Fruit fly (Drosophila melanogaster): Measurements from ENCODE around the gene CG1136.

CG1136 gene

dm6 chr3L:4102496-4103257 lies 56.3 kb downstream of the CG1136 start, which contains the start of gene CG14995:
CG14995 (minus strand) TSS chr3L:4103256.
- TF ChIP-seq Dif (GFP tag; optimal IDR thresholded peaks at IDR 0.05; ENCODE audit: partially characterized antibody): peak; percentile 21
- TF ChIP-seq Hnf4 (GFP tag; optimal IDR thresholded peaks at IDR 0.05): peak; percentile 17
- TF ChIP-seq lola (GFP tag; optimal IDR thresholded peaks at IDR 0.05): no peak
- peak; percentile 88 for TF ChIP-seq psq (GFP tag; optimal IDR thresholded peaks at IDR 0.05)
- peak; percentile 31 for TF ChIP-seq Sp1 (GFP tag; optimal IDR thresholded peaks at IDR 0.05)
- TF ChIP-seq Rel (GFP tag; optimal IDR thresholded peaks at IDR 0.05): no peak
- TF ChIP-seq Rel (tag; optimal IDR thresholded peaks at IDR 0.05): peak; percentile 51
- peak; percentile 40 for TF ChIP-seq sage (GFP tag; optimal IDR thresholded peaks at IDR 0.05)
- TF ChIP-seq Vsx2 (GFP tag; optimal IDR thresholded peaks at IDR 0.05; ENCODE audit: partially characterized antibody): no peak
- TF ChIP-seq brk (GFP tag; optimal IDR thresholded peaks at IDR 0.05): peak; percentile 13
- TF ChIP-seq rgr (GFP tag; optimal IDR thresholded peaks at IDR 0.05): no peak

- TF ChIP-seq sv (GFP tag; optimal IDR thresholded peaks at IDR 0.05): no peak
- no peak for TF ChIP-seq Hnf4 (GFP tag; optimal IDR thresholded peaks at IDR 0.05)
- TF ChIP-seq Sp1 (GFP tag; optimal IDR thresholded peaks at IDR 0.05): peak; percentile 12
- no peak for TF ChIP-seq Rel (GFP tag; optimal IDR thresholded peaks at IDR 0.05)
- TF ChIP-seq Rel (tag; optimal IDR thresholded peaks at IDR 0.05): peak; percentile 55
- no peak for TF ChIP-seq Dif (GFP tag; optimal IDR thresholded peaks at IDR 0.05; ENCODE audit: partially characterized antibody)
- no peak for TF ChIP-seq foxo (GFP tag; optimal IDR thresholded peaks at IDR 0.05)
- peak; percentile 23 for TF ChIP-seq br (GFP tag; optimal IDR thresholded peaks at IDR 0.05)
Observed at dm6 chr3L:4103258-4104247, 57.2 kb downstream of the CG1136 start, which contains the start of gene Fit1. Fit1 (plus strand) TSS chr3L:4103564.

dm6 chr3L:4107120-4107519 lies 60.7 kb downstream of the CG1136 start:
- TF ChIP-seq dmrt93B (GFP tag; optimal IDR thresholded peaks at IDR 0.05) (no peak), Rel (GFP tag; optimal IDR thresholded peaks at IDR 0.05) (peak; percentile 32), Rel (tag; optimal IDR thresholded peaks at IDR 0.05) (peak; percentile 6), Jra (GFP tag; optimal IDR thresholded peaks at IDR 0.05) (peak; percentile 42)

- no peak for TF ChIP-seq CG9705 (GFP tag; optimal IDR thresholded peaks at IDR 0.05)
- peak; percentile 35 for TF ChIP-seq Hr78 (GFP tag; optimal IDR thresholded peaks at IDR 0.05)
- TF ChIP-seq N (GFP tag; optimal IDR thresholded peaks at IDR 0.05): peak; percentile 72
Observed at dm6 chr3L:4108072-4108843, 61.9 kb downstream of the CG1136 start, which contains the start of gene Ack. Ack (plus strand) TSS chr3L:4108186.

- TF ChIP-seq ey (GFP tag; optimal IDR thresholded peaks at IDR 0.05): peak; percentile 29
- TF ChIP-seq sv (GFP tag; optimal IDR thresholded peaks at IDR 0.05): peak; percentile 67
- no peak for TF ChIP-seq Myc (optimal IDR thresholded peaks at IDR 0.05)
- peak; percentile 21 for TF ChIP-seq Jra (GFP tag; optimal IDR thresholded peaks at IDR 0.05)
- peak; percentile 27 for TF ChIP-seq psq (GFP tag; optimal IDR thresholded peaks at IDR 0.05)
- no peak for TF ChIP-seq N (GFP tag; optimal IDR thresholded peaks at IDR 0.05)
- peak; percentile 59 for TF ChIP-seq fru (GFP tag; optimal IDR thresholded peaks at IDR 0.05)
- peak; percentile 26 for TF ChIP-seq Sp1 (GFP tag; optimal IDR thresholded peaks at IDR 0.05)
- peak in 1 of 2 experiments; percentile 27 for TF ChIP-seq foxo (GFP tag; optimal IDR thresholded peaks at IDR 0.05)
- peak; percentile 36 for TF ChIP-seq rgr (GFP tag; optimal IDR thresholded peaks at IDR 0.05)
- TF ChIP-seq dmrt93B (GFP tag; optimal IDR thresholded peaks at IDR 0.05): peak; percentile 2
- no peak for TF ChIP-seq CrebA (GFP tag; optimal IDR thresholded peaks at IDR 0.05; ENCODE audit: borderline replicate concordance)
- peak; percentile 46 for TF ChIP-seq h (GFP tag; optimal IDR thresholded peaks at IDR 0.05)
- TF ChIP-seq br (GFP tag; optimal IDR thresholded peaks at IDR 0.05): peak; percentile 44
- TF ChIP-seq pan (optimal IDR thresholded peaks at IDR 0.05): no peak
- peak; percentile 28 for TF ChIP-seq HLH106 (tag; optimal IDR thresholded peaks at IDR 0.05)
- TF ChIP-seq Dfd (GFP tag; optimal IDR thresholded peaks at IDR 0.05): no peak
- TF ChIP-seq woc (GFP tag; optimal IDR thresholded peaks at IDR 0.05): peak; percentile 28
Observed at dm6 chr3L:4108844-4109494, 62.6 kb downstream of the CG1136 start.

All from whole organism, wandering third instar larva.